Worm (Caenorhabditis elegans): ENCODE data around the gene nhr-57.
A peak's percentile ranks its signal among the peaks of the same experiment; 100 is the strongest.

The nhr-57 gene

DNA sequence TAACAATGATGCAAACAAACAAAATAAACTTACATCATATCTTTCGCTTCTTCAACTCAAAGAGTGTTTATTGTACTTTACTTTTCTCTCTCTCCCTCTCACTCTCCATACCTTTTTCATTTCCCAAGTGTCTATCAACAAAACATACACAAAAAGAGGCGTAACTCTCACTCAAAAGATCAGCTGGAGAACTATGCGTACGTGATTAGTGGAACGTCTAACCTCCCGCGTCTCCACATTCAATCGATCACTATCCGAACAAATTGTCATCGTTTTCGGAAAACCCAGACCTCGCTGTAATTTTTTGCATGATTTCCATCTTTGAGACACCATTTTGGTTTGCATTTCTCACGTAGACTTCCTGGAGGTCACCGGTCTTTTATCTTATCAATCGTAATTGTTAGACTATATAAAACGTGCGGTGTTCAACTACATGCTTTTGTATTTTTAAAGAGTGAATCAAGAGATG, at the start of gene nhr-57:
nhr-57 (plus strand) TSS at position 419 of the 469 bp plus-strand sequence.
- TF ChIP-seq nhr-43 (tag; optimal IDR thresholded peaks at IDR 0.05; ENCODE audit: poor library complexity, severe bottlenecking) (peak; percentile 81), elt-1 (tag; optimal IDR thresholded peaks at IDR 0.05) (no peak), nhr-25 (tag; optimal IDR thresholded peaks at IDR 0.05) (peak; percentile 77), sea-2 (GFP tag; optimal IDR thresholded peaks at IDR 0.05) (no peak), ceh-28 (tag; optimal IDR thresholded peaks at IDR 0.05) (peak; percentile 73), R02D3.7 (tag; optimal IDR thresholded peaks at IDR 0.05) (no peak), aly-2 (tag; optimal IDR thresholded peaks at IDR 0.05) (no peak), nfya-1 (tag; optimal IDR thresholded peaks at IDR 0.05; ENCODE audit: insufficient read depth) (no peak), ztf-11 (tag; optimal IDR thresholded peaks at IDR 0.05) (no peak), zag-1 (tag; optimal IDR thresholded peaks at IDR 0.05) (no peak), egl-27 (tag; optimal IDR thresholded peaks at IDR 0.05) (no peak), lin-15B (tag; optimal IDR thresholded peaks at IDR 0.05) (no peak), ztf-4 (tag; optimal IDR thresholded peaks at IDR 0.05) (no peak), unc-62 (GFP tag; optimal IDR thresholded peaks at IDR 0.05) (no peak), daf-12 (tag; optimal IDR thresholded peaks at IDR 0.05) (no peak), elt-2 (tag; optimal IDR thresholded peaks at IDR 0.05) (peak; percentile 82), unc-39 (tag; optimal IDR thresholded peaks at IDR 0.05) (no peak), nhr-77 (tag; optimal IDR thresholded peaks at IDR 0.05) (no peak), ceh-16 (tag; optimal IDR thresholded peaks at IDR 0.05) (no peak), nhr-28 (tag; optimal IDR thresholded peaks at IDR 0.05) (no peak), fkh-2 (tag; optimal IDR thresholded peaks at IDR 0.05) (no peak), fkh-10 (GFP tag; optimal IDR thresholded peaks at IDR 0.05) (no peak), ceh-9 (tag; optimal IDR thresholded peaks at IDR 0.05) (no peak), ZK546.5 (tag; optimal IDR thresholded peaks at IDR 0.05) (no peak), skn-1 (tag; optimal IDR thresholded peaks at IDR 0.05) (peak; percentile 84), jun-1 (tag; optimal IDR thresholded peaks at IDR 0.05) (no peak), tbx-2 (tag; optimal IDR thresholded peaks at IDR 0.05) (no peak), hmg-11 (tag; optimal IDR thresholded peaks at IDR 0.05) (no peak), snpc-4 (tag; optimal IDR thresholded peaks at IDR 0.05) (no peak), elt-3 (tag; optimal IDR thresholded peaks at IDR 0.05) (peak in 1 of 3 experiments; percentile 42), nhr-23 (tag; optimal IDR thresholded peaks at IDR 0.05) (peak; percentile 67), nhr-76 (tag; optimal IDR thresholded peaks at IDR 0.05) (no peak), mdl-1 (tag; optimal IDR thresholded peaks at IDR 0.05) (peak; percentile 28), lin-39 (tag; optimal IDR thresholded peaks at IDR 0.05) (peak; percentile 53), nhr-67 (tag; optimal IDR thresholded peaks at IDR 0.05) (no peak), nhr-12 (tag; optimal IDR thresholded peaks at IDR 0.05) (no peak), nhr-237 (tag; optimal IDR thresholded peaks at IDR 0.05) (no peak), fos-1 (tag; optimal IDR thresholded peaks at IDR 0.05) (no peak), lsy-12 (tag; optimal IDR thresholded peaks at IDR 0.05) (no peak), eor-1 (tag; optimal IDR thresholded peaks at IDR 0.05) (no peak), pqm-1 (tag; optimal IDR thresholded peaks at IDR 0.05) (peak; percentile 74), ama-1 (optimal IDR thresholded peaks at IDR 0.05) (peak; percentile 26), egl-5 (tag; optimal IDR thresholded peaks at IDR 0.05) (peak; percentile 65), pha-4 (tag; optimal IDR thresholded peaks at IDR 0.05) (peak; percentile 98), ceh-82 (tag; optimal IDR thresholded peaks at IDR 0.05) (no peak), mml-1 (tag; optimal IDR thresholded peaks at IDR 0.05) (no peak), nhr-11 (tag; optimal IDR thresholded peaks at IDR 0.05) (no peak)

DNA sequence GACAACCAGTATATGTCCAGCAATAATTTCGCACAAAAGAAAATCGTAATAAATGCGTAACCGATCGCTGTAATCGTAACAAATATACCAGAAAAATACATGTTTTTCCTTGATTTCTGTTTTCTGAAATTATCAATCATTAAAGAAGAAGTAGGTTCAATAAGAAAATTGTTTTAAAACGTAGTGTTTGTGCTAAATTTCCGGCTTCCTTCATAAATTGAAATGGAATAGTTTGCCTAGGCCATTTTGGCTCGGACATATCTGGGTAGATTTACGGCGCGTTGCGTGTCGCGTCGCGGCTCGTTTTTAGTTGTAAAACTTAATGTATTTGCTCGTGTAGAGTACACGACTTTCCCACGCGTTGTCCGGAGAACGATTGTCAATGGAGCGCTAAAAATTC, 48.7 kb upstream of the nhr-57 start, which contains the start of gene F38H12.5:
F38H12.5 (minus strand) TSS at position 101 of the 400 bp plus-strand sequence.
- TF ChIP-seq mml-1 (tag; optimal IDR thresholded peaks at IDR 0.05) (no peak), fos-1 (tag; optimal IDR thresholded peaks at IDR 0.05) (no peak), nfya-1 (tag; optimal IDR thresholded peaks at IDR 0.05; ENCODE audit: insufficient read depth) (no peak), unc-39 (tag; optimal IDR thresholded peaks at IDR 0.05) (no peak), nhr-23 (tag; optimal IDR thresholded peaks at IDR 0.05) (no peak), ceh-28 (tag; optimal IDR thresholded peaks at IDR 0.05) (no peak), ceh-16 (tag; optimal IDR thresholded peaks at IDR 0.05) (no peak), elt-3 (tag; optimal IDR thresholded peaks at IDR 0.05) (no peak), aly-2 (tag; optimal IDR thresholded peaks at IDR 0.05) (no peak), nhr-11 (tag; optimal IDR thresholded peaks at IDR 0.05) (no peak), nhr-28 (tag; optimal IDR thresholded peaks at IDR 0.05) (no peak), nhr-237 (tag; optimal IDR thresholded peaks at IDR 0.05) (no peak), daf-12 (tag; optimal IDR thresholded peaks at IDR 0.05) (no peak), elt-1 (tag; optimal IDR thresholded peaks at IDR 0.05) (no peak), jun-1 (tag; optimal IDR thresholded peaks at IDR 0.05) (no peak)
